Fruit fly (Drosophila melanogaster): Measurements from ENCODE around the gene Ptpa.

Ptpa gene

DNA sequence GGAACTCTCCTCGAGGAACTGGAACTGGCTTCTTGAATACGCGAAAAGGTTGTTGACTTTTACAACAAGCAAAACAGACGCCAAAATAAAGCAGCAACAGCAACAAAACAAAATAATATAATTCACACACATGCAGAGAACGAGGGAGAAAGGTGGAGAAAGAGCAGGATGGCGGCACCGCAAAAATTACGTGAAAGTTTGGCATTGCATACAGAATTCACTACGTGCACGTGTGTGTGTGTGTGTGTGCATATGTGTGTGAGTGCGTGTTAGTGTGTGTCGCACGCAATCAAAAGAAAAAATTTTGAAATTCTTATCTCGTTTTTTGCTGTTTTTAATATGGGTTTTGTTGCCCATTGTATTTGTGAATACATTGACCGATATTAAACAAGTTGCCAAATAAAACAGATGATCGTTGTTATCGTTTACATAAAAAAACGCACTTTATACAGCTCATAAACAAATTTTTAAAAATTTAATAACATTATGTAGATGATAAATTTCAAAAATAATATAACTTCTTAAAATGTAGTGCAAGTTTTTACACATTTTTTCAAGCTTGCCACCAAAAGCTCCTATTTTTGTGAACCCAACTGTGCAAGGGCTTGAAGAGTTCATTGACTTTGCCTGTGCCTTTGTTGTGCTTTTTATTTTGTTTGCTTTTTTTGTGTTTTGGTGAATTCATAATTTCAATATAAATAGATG is 35.4 kb upstream of the Ptpa start (continued):
- TF ChIP-seq dysf (GFP tag; IDR thresholded peaks at IDR 0.05) (no peak), sens-2 (GFP tag; IDR thresholded peaks at IDR 0.05) (no peak), E2f1 (GFP tag; IDR thresholded peaks at IDR 0.05) (no peak), Dref (GFP tag; IDR thresholded peaks at IDR 0.05) (no peak), CG8765 (GFP tag; IDR thresholded peaks at IDR 0.05) (no peak), da (GFP tag; optimal IDR thresholded peaks at IDR 0.05) (no peak), HLHmδ (GFP tag; optimal IDR thresholded peaks at IDR 0.05) (no peak), lbe (GFP tag; optimal IDR thresholded peaks at IDR 0.05) (peak; percentile 65), kni (GFP tag; optimal IDR thresholded peaks at IDR 0.05) (no peak), ranshi (GFP tag; IDR thresholded peaks at IDR 0.05) (no peak), slbo (GFP tag; IDR thresholded peaks at IDR 0.05) (no peak), CG18599 (GFP tag; optimal IDR thresholded peaks at IDR 0.05) (peak; percentile 19), phol (tag; optimal IDR thresholded peaks at IDR 0.05) (peak; percentile 20), CG4854 (GFP tag; optimal IDR thresholded peaks at IDR 0.05) (no peak), MBD-R2 (GFP tag; IDR thresholded peaks at IDR 0.05) (no peak), CG6254 (GFP tag; optimal IDR thresholded peaks at IDR 0.05) (no peak), CrebB (tag; optimal IDR thresholded peaks at IDR 0.05) (no peak), CG14667 (GFP tag; IDR thresholded peaks at IDR 0.05) (no peak), Side (GFP tag; optimal IDR thresholded peaks at IDR 0.05) (no peak), Ets65A (GFP tag) (no peak), grn (GFP tag; optimal IDR thresholded peaks at IDR 0.05) (no peak), lola (GFP tag; optimal IDR thresholded peaks at IDR 0.05) (peak in 1 of 3 experiments; percentile 15), Xrp1 (GFP tag; IDR thresholded peaks at IDR 0.05) (0 out of 2 replicates have a peak, but pooled peaks have one; percentile 17), tx (GFP tag; optimal IDR thresholded peaks at IDR 0.05) (no peak), mirr (GFP tag; optimal IDR thresholded peaks at IDR 0.05) (no peak), Oli (tag; optimal IDR thresholded peaks at IDR 0.05) (peak; percentile 10), Hr51 (GFP tag; optimal IDR thresholded peaks at IDR 0.05) (peak in 1 of 2 experiments; percentile 26), tio (GFP tag; optimal IDR thresholded peaks at IDR 0.05) (peak; percentile 23), CG4707 (GFP tag; optimal IDR thresholded peaks at IDR 0.05) (no peak), CG7786 (GFP tag; optimal IDR thresholded peaks at IDR 0.05) (no peak), CG14710 (tag; optimal IDR thresholded peaks at IDR 0.05) (peak; percentile 8), ind (GFP tag; optimal IDR thresholded peaks at IDR 0.05) (peak; percentile 5), ab (GFP tag; optimal IDR thresholded peaks at IDR 0.05) (no peak), CG16815 (GFP tag; optimal IDR thresholded peaks at IDR 0.05) (no peak), CG3838 (GFP tag; optimal IDR thresholded peaks at IDR 0.05) (no peak), jigr1 (GFP tag; IDR thresholded peaks at IDR 0.05) (no peak), CG1024 (GFP tag; IDR thresholded peaks at IDR 0.05) (peak; percentile 27; the same call in 1 of the 2 replicates), Neu2 (GFP tag; optimal IDR thresholded peaks at IDR 0.05; ENCODE audit: borderline replicate concordance) (no peak), CG4617 (GFP tag; optimal IDR thresholded peaks at IDR 0.05; ENCODE audit: borderline replicate concordance) (no peak), CG18764 (GFP tag; optimal IDR thresholded peaks at IDR 0.05) (no peak), PHDP (tag; optimal IDR thresholded peaks at IDR 0.05) (peak; percentile 48), corto (GFP tag; optimal IDR thresholded peaks at IDR 0.05) (no peak), CG7271 (tag; optimal IDR thresholded peaks at IDR 0.05) (no peak), BtbVII (GFP tag; optimal IDR thresholded peaks at IDR 0.05) (no peak), Dip3 (GFP tag; optimal IDR thresholded peaks at IDR 0.05) (no peak), zfh1 (GFP tag; IDR thresholded peaks at IDR 0.05) (0 out of 3 replicates have a peak, but pooled peaks have one; percentile 9), pum (GFP tag; optimal IDR thresholded peaks at IDR 0.05) (no peak), Opbp (GFP tag; IDR thresholded peaks at IDR 0.05; ENCODE audit: partially characterized antibody) (no peak), CG10366 (GFP tag; IDR thresholded peaks at IDR 0.05) (0 out of 2 replicates have a peak, but pooled peaks have one; percentile 21), CG17912 (GFP tag; optimal IDR thresholded peaks at IDR 0.05) (no peak)
